Worm (Caenorhabditis elegans): ENCODE data around the gene C55A6.3.

ce11 chrV:11543564-11543963, 30.2 kb upstream of the C55A6.3 start, which contains the start of gene F38B7.2:
- no peak for TF ChIP-seq nhr-27 (tag; optimal IDR thresholded peaks at IDR 0.05)
- no peak for TF ChIP-seq sea-2 (GFP tag; IDR thresholded peaks at IDR 0.05)
- no peak for TF ChIP-seq tbx-9 (tag; optimal IDR thresholded peaks at IDR 0.05; ENCODE audit: borderline replicate concordance)
- no peak for TF ChIP-seq pha-4 (tag; optimal IDR thresholded peaks at IDR 0.05)
- no peak for TF ChIP-seq nhr-120 (GFP tag; IDR thresholded peaks at IDR 0.05)
- TF ChIP-seq ztf-18 (tag; optimal IDR thresholded peaks at IDR 0.05) = no peak
- TF ChIP-seq nfya-2 (GFP tag; IDR thresholded peaks at IDR 0.05) = no peak
- TF ChIP-seq bed-1 (GFP tag; IDR thresholded peaks at IDR 0.05) = no peak
- no peak for TF ChIP-seq B0261.1 (tag; optimal IDR thresholded peaks at IDR 0.05)
- no peak for TF ChIP-seq hlh-26 (GFP tag; conservative IDR thresholded peaks at IDR 0.05)
- no peak for TF ChIP-seq lsy-27 (tag; optimal IDR thresholded peaks at IDR 0.05; ENCODE audit: borderline replicate concordance, insufficient read depth)
- no peak for TF ChIP-seq dpl-1 (GFP tag; optimal IDR thresholded peaks at IDR 0.05)
- no peak for TF ChIP-seq ceh-79 (tag; optimal IDR thresholded peaks at IDR 0.05)
